Fruit fly (Drosophila melanogaster): ENCODE data around the gene CG14151.

The CG14151 gene

dm6 chr3L:10599512-10599911 lies 28.8 kb downstream of the CG14151 start (continued):
- TF ChIP-seq dysf (GFP tag; IDR thresholded peaks at IDR 0.05) (peak; percentile 20; the same call in 1 of the 3 replicates), Hr51 (GFP tag; optimal IDR thresholded peaks at IDR 0.05) (peak in 1 of 2 experiments; percentile 25), CG30431 (GFP tag; optimal IDR thresholded peaks at IDR 0.05) (no peak), CG18599 (GFP tag; optimal IDR thresholded peaks at IDR 0.05) (peak; percentile 72), dmrt99B (tag; optimal IDR thresholded peaks at IDR 0.05) (peak; percentile 15), HLH54F (GFP tag; optimal IDR thresholded peaks at IDR 0.05) (no peak), CG13894 (tag; optimal IDR thresholded peaks at IDR 0.05) (peak; percentile 14), cwo (GFP tag; optimal IDR thresholded peaks at IDR 0.05) (peak; percentile 34), CG7556 (GFP tag; optimal IDR thresholded peaks at IDR 0.05) (peak; percentile 10), CG10565 (GFP tag; optimal IDR thresholded peaks at IDR 0.05) (no peak), Meics (GFP tag; optimal IDR thresholded peaks at IDR 0.05) (peak; percentile 28), CG33557 (GFP tag; optimal IDR thresholded peaks at IDR 0.05) (no peak), CkIIα-i1 (GFP tag; IDR thresholded peaks at IDR 0.05) (no peak), CG13296 (GFP tag; optimal IDR thresholded peaks at IDR 0.05) (peak; percentile 32), Dbx (GFP tag; IDR thresholded peaks at IDR 0.05) (0 out of 3 replicates have a peak, but pooled peaks have one; percentile 26), Med (GFP tag) (peak; percentile 47), Fer3 (tag; optimal IDR thresholded peaks at IDR 0.05) (peak; percentile 2), CG15073 (GFP tag; optimal IDR thresholded peaks at IDR 0.05) (no peak), salm (tag; optimal IDR thresholded peaks at IDR 0.05) (no peak), sima (GFP tag; optimal IDR thresholded peaks at IDR 0.05) (no peak), crol (GFP tag; IDR thresholded peaks at IDR 0.05) (no peak), toy (GFP tag; IDR thresholded peaks at IDR 0.05) (no peak), sd (tag; optimal IDR thresholded peaks at IDR 0.05) (no peak), CG32767 (GFP tag; IDR thresholded peaks at IDR 0.05) (no peak; the same call in 1 of the 2 replicates), sens (GFP tag) (peak; percentile 11), Bteb2 (GFP tag; optimal IDR thresholded peaks at IDR 0.05) (no peak), Ptx1 (GFP tag; IDR thresholded peaks at IDR 0.05) (peak; percentile 8; the same call in 1 of the 2 replicates), crp (GFP tag; optimal IDR thresholded peaks at IDR 0.05) (no peak), CG11504 (tag; optimal IDR thresholded peaks at IDR 0.05) (peak; percentile 27), Dek (tag; optimal IDR thresholded peaks at IDR 0.05) (no peak), Six4 (GFP tag; optimal IDR thresholded peaks at IDR 0.05) (no peak), gem (tag; optimal IDR thresholded peaks at IDR 0.05) (peak; percentile 25), inv (GFP tag; IDR thresholded peaks at IDR 0.05; ENCODE audit: partially characterized antibody) (no peak)

DNA sequence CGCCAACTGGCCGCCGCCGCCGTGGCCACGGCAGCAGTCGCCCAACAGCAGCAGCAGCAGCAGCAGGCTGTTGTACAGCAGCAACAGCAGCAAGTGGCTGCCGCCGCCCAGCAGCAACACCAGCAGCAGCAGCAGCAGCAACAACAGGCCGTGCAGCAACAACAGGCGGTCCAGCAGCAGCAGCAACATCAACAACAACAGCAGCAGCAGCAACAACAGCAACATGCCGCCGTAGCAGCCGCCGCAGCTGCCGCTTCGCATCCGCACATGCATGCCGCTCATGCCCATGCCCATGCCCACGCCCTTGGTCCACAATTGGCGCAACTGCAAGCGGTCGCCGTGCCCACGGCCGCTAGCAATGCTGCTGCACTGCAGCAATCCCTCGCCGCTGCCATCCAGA lies 43.3 kb downstream of the CG14151 start:
- no peak for TF ChIP-seq chm (GFP tag; IDR thresholded peaks at IDR 0.05)
- TF ChIP-seq Dfd (GFP tag; optimal IDR thresholded peaks at IDR 0.05): peak in 1 of 2 experiments; percentile 79
- TF ChIP-seq CG4360 (GFP tag; IDR thresholded peaks at IDR 0.05): peak; percentile 57

DNA sequence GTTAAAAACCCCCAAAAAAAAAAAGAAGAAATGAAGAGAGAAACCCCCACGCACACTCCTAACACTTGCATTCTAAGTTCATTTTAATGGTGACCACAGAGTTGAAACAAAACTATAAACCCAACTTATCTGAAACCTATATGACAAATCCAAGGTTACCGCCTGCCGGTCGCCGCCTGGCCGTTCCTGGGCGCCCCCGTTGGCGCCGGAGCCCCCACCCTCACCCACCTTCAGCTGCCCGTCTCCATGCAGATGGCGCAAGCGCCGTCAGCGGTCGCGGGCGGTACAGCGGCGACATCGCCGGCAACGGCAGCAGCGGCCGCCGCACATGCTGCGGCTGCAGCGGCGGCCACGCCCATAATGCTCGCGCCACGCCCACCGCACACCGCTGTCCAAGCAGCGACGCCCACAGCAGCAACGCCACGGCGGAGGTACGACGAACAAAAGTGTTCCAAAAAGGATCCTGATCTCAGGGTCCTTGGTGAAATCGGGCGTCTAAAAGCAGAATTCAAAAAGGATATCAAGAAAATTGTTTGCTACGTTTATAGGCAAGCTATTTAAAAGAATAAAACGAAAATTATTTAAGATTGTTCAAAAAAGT lies 46.5 kb downstream of the CG14151 start:
- TF ChIP-seq CG8944 (GFP tag; optimal IDR thresholded peaks at IDR 0.05): no peak
- no peak for TF ChIP-seq caup (GFP tag; optimal IDR thresholded peaks at IDR 0.05; ENCODE audit: severe bottlenecking)
- no peak for TF ChIP-seq CG6765 (GFP tag; optimal IDR thresholded peaks at IDR 0.05)
- no peak for TF ChIP-seq vvl (GFP tag; IDR thresholded peaks at IDR 0.05)
- TF ChIP-seq CG10959 (GFP tag; IDR thresholded peaks at IDR 0.05): peak; percentile 18; the same call in 1 of the 2 replicates
- no peak; the same call in 2 of the 3 replicates for TF ChIP-seq CG6175 (GFP tag; IDR thresholded peaks at IDR 0.05)
- TF ChIP-seq CG6854 (GFP tag; optimal IDR thresholded peaks at IDR 0.05): no peak
- TF ChIP-seq CG10274 (GFP tag; optimal IDR thresholded peaks at IDR 0.05): no peak
- no peak for TF ChIP-seq bigmax (GFP tag; optimal IDR thresholded peaks at IDR 0.05)
- no peak for TF ChIP-seq stc (GFP tag; IDR thresholded peaks at IDR 0.05)
- no peak for TF ChIP-seq CHES-1-like (GFP tag; optimal IDR thresholded peaks at IDR 0.05)
- no peak for TF ChIP-seq CG2678 (tag; optimal IDR thresholded peaks at IDR 0.05)
- no peak for TF ChIP-seq CG15011 (GFP tag; optimal IDR thresholded peaks at IDR 0.05)
- TF ChIP-seq ATbp (GFP tag; optimal IDR thresholded peaks at IDR 0.05): no peak
